Worm (Caenorhabditis elegans) whole organism, L2 larva: ENCODE data around the gene lag-1.

ENCODE experiments used
- C34F6.9 ChIP-seq: fragments of 150-350 bp; optimal IDR thresholded peaks from 2 replicates; lab custom pipeline; 2014; ENCODE audit warnings: missing biosample characterization, missing genetic modification characterization
- blmp-1 ChIP-seq: sonication (generic microtip); optimal IDR thresholded peaks from 2 replicates; lab custom pipeline; 2017; ENCODE audit warnings: missing genetic modification characterization, mild to moderate bottlenecking, missing compliant biosample characterization, antibody characterized with exemption, moderate library complexity; ENCODE audit not compliant: insufficient read depth
- ceh-16 ChIP-seq: fragments of 150-350 bp; optimal IDR thresholded peaks from 2 replicates; lab custom pipeline; 2014; ENCODE audit warnings: missing biosample characterization, missing genetic modification characterization
- ceh-82 ChIP-seq: fragments of 150-350 bp; optimal IDR thresholded peaks from 2 replicates; lab custom pipeline; 2014; ENCODE audit warnings: missing biosample characterization, missing genetic modification characterization
- egl-27 ChIP-seq: sonication (generic microtip); optimal IDR thresholded peaks from 3 replicates; lab custom pipeline; 2017; ENCODE audit warnings: missing biosample characterization, missing genetic modification reagents, missing genetic modification characterization
- fos-1 ChIP-seq: fragments of 150-350 bp; optimal IDR thresholded peaks from 2 replicates; lab custom pipeline; 2014; ENCODE audit warnings: missing biosample characterization, missing genetic modification characterization
- nhr-23 ChIP-seq: fragments of 150-350 bp; optimal IDR thresholded peaks from 2 replicates; lab custom pipeline; 2014; ENCODE audit warnings: missing biosample characterization, missing genetic modification reagents, missing genetic modification characterization
- nhr-237 ChIP-seq: fragments of 150-350 bp; optimal IDR thresholded peaks from 2 replicates; lab custom pipeline; 2014; ENCODE audit warnings: missing biosample characterization, missing genetic modification characterization
- nhr-6 ChIP-seq: fragments of 150-350 bp; optimal IDR thresholded peaks from 2 replicates; lab custom pipeline; 2014; ENCODE audit warnings: missing biosample characterization, missing genetic modification characterization
- zag-1 ChIP-seq: fragments of 150-350 bp; optimal IDR thresholded peaks from 2 replicates; lab custom pipeline; 2014; ENCODE audit warnings: missing biosample characterization, missing genetic modification characterization

- TF ChIP-seq nhr-23 (tag; lab: Kevin White, UChicago) = no peak
- no peak for TF ChIP-seq nhr-237 (tag; lab: Kevin White, UChicago)
- no peak for TF ChIP-seq fos-1 (tag; lab: Kevin White, UChicago)
- TF ChIP-seq egl-27 (tag; lab: Kevin White, UChicago) = no peak
- no peak for TF ChIP-seq nhr-6 (tag; lab: Kevin White, UChicago)
- no peak for TF ChIP-seq C34F6.9 (tag; lab: Kevin White, UChicago)
- no peak for TF ChIP-seq ceh-82 (tag; lab: Kevin White, UChicago)
- TF ChIP-seq zag-1 (tag; lab: Kevin White, UChicago) = no peak
- no peak for TF ChIP-seq blmp-1 (tag; lab: Kevin White, UChicago)
- no peak for TF ChIP-seq ceh-16 (tag; lab: Kevin White, UChicago)
Measured at ce11 chrIV:6145984-6146383, 50.8 kb downstream of the lag-1 start.
